Worm (Caenorhabditis elegans): Measurements from ENCODE around the gene C55B6.1.

ce11 chrX:7176817-7177216 is 23.3 kb upstream of the C55B6.1 start:
- TF ChIP-seq dmd-8 (GFP tag; IDR thresholded peaks at IDR 0.05) = no peak
- TF ChIP-seq zag-1 (tag; optimal IDR thresholded peaks at IDR 0.05) = no peak
- TF ChIP-seq daf-12 (tag; optimal IDR thresholded peaks at IDR 0.05) = no peak
- no peak for TF ChIP-seq mdl-1 (tag; optimal IDR thresholded peaks at IDR 0.05)
- no peak for TF ChIP-seq ceh-32 (tag; optimal IDR thresholded peaks at IDR 0.05; ENCODE audit: poor library complexity)
- TF ChIP-seq F10B5.3 (tag; optimal IDR thresholded peaks at IDR 0.05) = no peak
- no peak for TF ChIP-seq ceh-28 (tag; optimal IDR thresholded peaks at IDR 0.05)
- TF ChIP-seq pha-4 (GFP tag; IDR thresholded peaks at IDR 0.05) = peak; percentile 51; the same call in 1 of the 2 replicates
- no peak for TF ChIP-seq pha-4 (tag; optimal IDR thresholded peaks at IDR 0.05)
- TF ChIP-seq fkh-10 (GFP tag; optimal IDR thresholded peaks at IDR 0.05) = no peak

All from whole organism, L4 larva.